Fruit fly (Drosophila melanogaster): ENCODE measurements around the gene mRpL55.

The mRpL55 gene

DNA sequence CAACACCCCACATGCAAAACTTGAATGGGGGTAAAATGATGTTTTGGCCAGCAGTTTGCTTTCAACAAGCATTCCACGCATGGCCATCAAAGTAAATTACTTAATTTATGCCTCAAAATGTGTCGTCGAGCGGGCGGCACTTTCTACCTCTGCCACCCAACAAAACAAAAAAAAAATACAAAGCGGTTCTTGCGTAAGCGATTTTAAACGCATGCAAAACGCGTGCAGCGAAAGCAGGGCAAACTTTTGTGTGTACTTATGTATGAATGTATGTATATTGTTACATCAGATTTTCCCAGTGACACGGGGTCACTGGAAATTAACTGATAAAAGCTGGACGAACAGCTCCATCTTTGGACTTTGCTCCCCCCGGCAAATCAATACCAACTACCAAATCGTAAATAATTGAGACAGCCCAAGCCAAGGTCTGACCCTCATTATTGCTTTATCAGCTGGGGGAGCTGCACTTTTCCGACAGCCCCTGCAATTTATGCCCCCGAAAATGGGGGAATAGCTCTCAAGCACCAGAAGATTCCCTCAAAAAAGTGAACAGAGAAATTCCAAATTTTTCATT lies 6.6 kb upstream of the mRpL55 start:
- TF ChIP-seq fru (GFP tag; optimal IDR thresholded peaks at IDR 0.05) (no peak), lola (GFP tag; optimal IDR thresholded peaks at IDR 0.05) (no peak), CrebA (GFP tag; optimal IDR thresholded peaks at IDR 0.05; ENCODE audit: borderline replicate concordance) (no peak), CG32264 (GFP tag; optimal IDR thresholded peaks at IDR 0.05) (no peak)

DNA sequence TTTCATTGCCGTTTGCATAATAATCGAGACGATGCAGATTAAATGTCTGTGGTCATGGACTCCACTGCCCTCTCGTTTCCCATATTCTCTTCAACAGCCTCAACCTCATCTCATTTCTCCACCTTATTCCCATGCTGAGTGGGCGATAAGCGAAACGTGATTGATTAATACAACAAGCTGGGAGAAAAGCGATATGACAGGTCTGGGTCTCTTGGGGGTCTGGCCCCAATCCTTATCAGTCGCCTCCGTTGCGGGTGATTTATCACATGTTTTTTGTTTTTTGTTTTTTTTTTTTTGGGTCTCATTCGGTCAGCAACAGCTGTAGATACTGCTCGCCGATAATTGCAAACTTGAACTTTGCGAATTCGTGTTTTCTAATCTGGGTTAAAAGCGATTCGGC lies 5.4 kb upstream of the mRpL55 start:
- TF ChIP-seq dmrt93B (GFP tag; optimal IDR thresholded peaks at IDR 0.05) (no peak), Hr78 (GFP tag; optimal IDR thresholded peaks at IDR 0.05) (no peak), Sp1 (GFP tag; optimal IDR thresholded peaks at IDR 0.05) (no peak), Abd-B (GFP tag; optimal IDR thresholded peaks at IDR 0.05) (no peak), sv (GFP tag; optimal IDR thresholded peaks at IDR 0.05) (no peak)

DNA sequence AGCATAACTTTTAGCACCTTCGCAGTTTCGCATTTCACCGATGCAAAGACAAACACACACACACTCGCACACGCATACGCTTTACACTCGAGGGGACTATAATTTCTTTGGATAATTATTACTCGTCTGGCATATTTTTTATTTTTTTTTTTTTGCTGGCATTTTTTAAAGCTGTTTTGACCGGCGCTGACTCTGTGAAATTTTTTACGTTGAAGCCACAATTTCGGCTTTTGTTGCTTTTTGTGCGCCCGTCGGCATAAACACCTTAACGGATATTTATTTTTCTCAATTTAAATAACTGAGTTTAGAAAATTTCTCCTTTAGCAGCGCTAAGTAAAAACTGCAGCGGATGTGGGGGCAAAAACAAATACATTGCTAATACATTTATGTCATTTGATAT lies 3.6 kb upstream of the mRpL55 start:
- no peak for TF ChIP-seq pan (optimal IDR thresholded peaks at IDR 0.05)
- no peak for TF ChIP-seq CG9705 (GFP tag; optimal IDR thresholded peaks at IDR 0.05)
- no peak for TF ChIP-seq Jra (GFP tag; optimal IDR thresholded peaks at IDR 0.05)

DNA sequence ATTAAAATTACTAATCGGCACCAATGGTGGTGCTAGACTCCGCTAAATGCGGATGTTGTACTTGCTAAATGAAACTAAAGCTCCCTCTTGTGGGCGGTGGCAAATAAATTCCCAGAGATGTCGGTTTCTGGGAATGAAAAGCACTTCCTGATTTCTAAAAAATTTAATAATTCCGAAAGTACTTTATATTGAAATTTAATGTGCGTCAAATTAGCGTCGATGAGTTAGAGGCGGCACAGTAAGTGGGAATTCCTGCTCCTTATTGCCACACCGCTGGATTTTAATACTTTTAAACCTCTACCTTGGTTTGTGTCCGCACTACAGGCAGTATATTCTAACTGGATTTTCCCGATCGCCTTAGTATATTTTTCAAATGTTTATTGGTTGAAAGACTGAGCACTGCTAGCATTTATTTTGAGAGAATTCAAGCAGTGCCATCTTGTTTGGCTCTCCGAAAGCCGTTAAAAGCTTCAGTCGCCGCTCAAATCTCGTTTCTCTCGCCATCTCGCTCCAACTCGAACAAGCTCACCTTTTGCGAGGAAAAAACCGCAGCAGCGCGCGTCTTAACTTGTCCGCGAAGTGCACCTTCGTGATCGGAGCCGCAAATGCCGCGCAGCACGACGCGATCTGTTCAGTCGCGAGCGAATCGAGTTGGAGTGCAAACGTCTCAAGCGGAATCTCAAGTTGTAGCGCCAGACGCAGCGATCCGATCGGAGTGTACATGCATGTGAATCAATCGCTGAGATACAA lies 1.8 kb upstream of the mRpL55 start, which contains the start of gene CG6040:
Gene CG6040 (plus strand): TSS at position 663 of the 750 bp plus-strand sequence.
- TF ChIP-seq Mio (GFP tag; optimal IDR thresholded peaks at IDR 0.05) (no peak), Rel (GFP tag; optimal IDR thresholded peaks at IDR 0.05) (no peak), Rel (tag; optimal IDR thresholded peaks at IDR 0.05) (peak; percentile 55), CG9705 (GFP tag; optimal IDR thresholded peaks at IDR 0.05) (peak; percentile 1), h (GFP tag; optimal IDR thresholded peaks at IDR 0.05) (peak; percentile 9), jim (GFP tag; optimal IDR thresholded peaks at IDR 0.05) (peak; percentile 68), sage (GFP tag; optimal IDR thresholded peaks at IDR 0.05) (no peak), Dfd (GFP tag; optimal IDR thresholded peaks at IDR 0.05) (no peak), tai (GFP tag; optimal IDR thresholded peaks at IDR 0.05) (peak; percentile 57), Vsx2 (GFP tag; optimal IDR thresholded peaks at IDR 0.05; ENCODE audit: partially characterized antibody) (peak; percentile 43), Myc (optimal IDR thresholded peaks at IDR 0.05) (peak; percentile 50), CG32264 (GFP tag; optimal IDR thresholded peaks at IDR 0.05) (no peak), sv (GFP tag; optimal IDR thresholded peaks at IDR 0.05) (peak; percentile 55), Dif (GFP tag; optimal IDR thresholded peaks at IDR 0.05; ENCODE audit: partially characterized antibody) (peak; percentile 59), N (GFP tag; optimal IDR thresholded peaks at IDR 0.05) (no peak), Hnf4 (GFP tag; optimal IDR thresholded peaks at IDR 0.05) (peak; percentile 7), OdsH (GFP tag; optimal IDR thresholded peaks at IDR 0.05) (no peak), Hr78 (GFP tag; optimal IDR thresholded peaks at IDR 0.05) (no peak), Sp1 (GFP tag; optimal IDR thresholded peaks at IDR 0.05) (peak; percentile 43), fru (GFP tag; optimal IDR thresholded peaks at IDR 0.05) (no peak), br (GFP tag; optimal IDR thresholded peaks at IDR 0.05) (peak; percentile 27), foxo (GFP tag; optimal IDR thresholded peaks at IDR 0.05) (no peak), dsf (GFP tag; optimal IDR thresholded peaks at IDR 0.05; ENCODE audit: borderline replicate concordance) (no peak), ey (GFP tag; optimal IDR thresholded peaks at IDR 0.05) (peak; percentile 11), dl (GFP tag; optimal IDR thresholded peaks at IDR 0.05; ENCODE audit: insufficient read depth in 1 of 2, partially characterized antibody in 2 of 2) (no peak), usp (GFP tag; optimal IDR thresholded peaks at IDR 0.05) (no peak), Hr83 (GFP tag; optimal IDR thresholded peaks at IDR 0.05; ENCODE audit: poor library complexity, severe bottlenecking) (peak; percentile 7)

DNA sequence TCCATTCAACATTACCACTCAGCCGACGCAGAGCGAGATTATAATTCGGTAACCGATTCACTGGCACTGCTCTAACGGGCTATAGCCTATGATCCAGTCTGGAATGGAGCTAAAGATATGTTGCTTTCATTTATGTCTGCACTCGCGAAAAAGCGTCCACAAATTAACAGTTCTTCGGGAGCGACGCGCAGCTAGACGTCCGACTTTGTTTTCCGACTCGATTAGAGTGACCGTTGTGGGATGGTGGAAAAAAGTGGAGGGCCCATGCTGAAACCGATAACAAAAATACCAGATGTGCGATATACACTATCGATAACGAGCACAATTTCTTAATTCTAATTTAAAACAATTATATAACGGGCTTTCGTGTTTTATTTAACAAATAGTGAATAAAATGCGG lies 666 bp downstream of the mRpL55 start, which contains the start of gene cdi:
Gene cdi (minus strand): TSS at position 232 of the 400 bp plus-strand sequence.
- no peak for TF ChIP-seq woc (GFP tag; optimal IDR thresholded peaks at IDR 0.05)
- no peak for TF ChIP-seq psq (GFP tag; optimal IDR thresholded peaks at IDR 0.05)
- TF ChIP-seq Hr78 (GFP tag; optimal IDR thresholded peaks at IDR 0.05): no peak
- TF ChIP-seq Dif (GFP tag; optimal IDR thresholded peaks at IDR 0.05; ENCODE audit: partially characterized antibody): peak; percentile 10
- TF ChIP-seq Sp1 (GFP tag; optimal IDR thresholded peaks at IDR 0.05): peak; percentile 39
- no peak for TF ChIP-seq Abd-B (GFP tag; optimal IDR thresholded peaks at IDR 0.05)
- TF ChIP-seq CG32264 (GFP tag; optimal IDR thresholded peaks at IDR 0.05): no peak
- TF ChIP-seq brk (GFP tag; optimal IDR thresholded peaks at IDR 0.05): peak; percentile 1
- TF ChIP-seq jim (GFP tag; optimal IDR thresholded peaks at IDR 0.05): no peak
- TF ChIP-seq Vsx2 (GFP tag; optimal IDR thresholded peaks at IDR 0.05; ENCODE audit: partially characterized antibody): no peak
- TF ChIP-seq usp (GFP tag; optimal IDR thresholded peaks at IDR 0.05): no peak
- no peak for TF ChIP-seq N (GFP tag; optimal IDR thresholded peaks at IDR 0.05)
- TF ChIP-seq GATAd (GFP tag; optimal IDR thresholded peaks at IDR 0.05): no peak
- TF ChIP-seq Hnf4 (GFP tag; optimal IDR thresholded peaks at IDR 0.05): peak; percentile 58
- TF ChIP-seq sv (GFP tag; optimal IDR thresholded peaks at IDR 0.05): no peak
- TF ChIP-seq Myc (optimal IDR thresholded peaks at IDR 0.05): no peak
- no peak for TF ChIP-seq dmrt93B (GFP tag; optimal IDR thresholded peaks at IDR 0.05)
- TF ChIP-seq tai (GFP tag; optimal IDR thresholded peaks at IDR 0.05): peak; percentile 61
- TF ChIP-seq lola (GFP tag; optimal IDR thresholded peaks at IDR 0.05): no peak
- no peak for TF ChIP-seq sage (GFP tag; optimal IDR thresholded peaks at IDR 0.05)
- no peak for TF ChIP-seq Mio (GFP tag; optimal IDR thresholded peaks at IDR 0.05)
- TF ChIP-seq OdsH (GFP tag; optimal IDR thresholded peaks at IDR 0.05): no peak
- TF ChIP-seq Jra (GFP tag; optimal IDR thresholded peaks at IDR 0.05): no peak
- peak; percentile 36 for TF ChIP-seq h (GFP tag; optimal IDR thresholded peaks at IDR 0.05)
- TF ChIP-seq ey (GFP tag; optimal IDR thresholded peaks at IDR 0.05): no peak
- no peak for TF ChIP-seq CG9705 (GFP tag; optimal IDR thresholded peaks at IDR 0.05)
- no peak for TF ChIP-seq dsf (GFP tag; optimal IDR thresholded peaks at IDR 0.05; ENCODE audit: borderline replicate concordance)
